Fruit fly (Drosophila melanogaster) whole organism, embryonic: ENCODE results near the gene CG18557.

Experiments used
- ATbp ChIP-seq: fragments of 200-800 bp; sonication (Bioruptor generic); optimal IDR thresholded peaks from 2 replicates; lab custom pipeline; 2017; ENCODE audit warnings: missing biosample characterization, mild to moderate bottlenecking, missing genetic modification characterization, missing genetic modification reagents
- Awh ChIP-seq: fragments of 200-800 bp; sonication (Bioruptor generic); IDR thresholded peaks from 2 replicates; pipeline ENCODE4, ENCODE4 v1.3.6; 2022; ENCODE audit warnings: missing biosample characterization, missing genetic modification characterization
- CG10366 ChIP-seq: fragments of 200-800 bp; sonication (Bioruptor generic); IDR thresholded peaks from 2 replicates; pipeline ENCODE4 v1.3.6; 2022; ENCODE audit warnings: missing biosample characterization, missing genetic modification characterization
- CG11696 ChIP-seq: fragments of 200-800 bp; sonication (Bioruptor generic); IDR thresholded peaks from 2 replicates; pipeline ENCODE4 v1.3.6; 2022; ENCODE audit warnings: missing biosample characterization, missing genetic modification characterization
- CG12391 ChIP-seq: fragments of 200-800 bp; sonication (Bioruptor generic); optimal IDR thresholded peaks from 3 replicates; lab custom pipeline; 2018; ENCODE audit warnings: missing biosample characterization, mild to moderate bottlenecking, missing genetic modification characterization, moderate library complexity
- CG13894 ChIP-seq: fragments of 200-800 bp; sonication (Bioruptor generic); optimal IDR thresholded peaks from 3 replicates; lab custom pipeline; 2018; ENCODE audit warnings: missing biosample characterization, mild to moderate bottlenecking, missing genetic modification characterization, moderate library complexity
- CG15269 ChIP-seq: fragments of 200-800 bp; sonication (Bioruptor generic); optimal IDR thresholded peaks from 2 replicates; lab custom pipeline; 2018; ENCODE audit warnings: missing biosample characterization, mild to moderate bottlenecking, missing genetic modification characterization, moderate library complexity
- CG15601 ChIP-seq: fragments of 200-800 bp; sonication (Bioruptor generic); optimal IDR thresholded peaks from 3 replicates; lab custom pipeline; 2019; ENCODE audit warnings: missing biosample characterization, mild to moderate bottlenecking, missing genetic modification characterization, moderate library complexity
- CG1832 ChIP-seq: fragments of 200-800 bp; sonication (Bioruptor generic); optimal IDR thresholded peaks from 2 replicates; lab custom pipeline; 2017; ENCODE audit warnings: missing biosample characterization, mild to moderate bottlenecking, missing genetic modification characterization, inconsistent platforms
- CG18599 ChIP-seq: fragments of 200-800 bp; sonication (Bioruptor generic); optimal IDR thresholded peaks from 3 replicates; lab custom pipeline; 2017; ENCODE audit warnings: missing biosample characterization, missing genetic modification characterization, mild to moderate bottlenecking, moderate library complexity, missing genetic modification reagents
- CG31365 ChIP-seq: fragments of 200-800 bp; sonication (Bioruptor generic); optimal IDR thresholded peaks from 2 replicates; lab custom pipeline; 2018; ENCODE audit warnings: missing biosample characterization, mild to moderate bottlenecking, missing genetic modification characterization
- CG32772 ChIP-seq: fragments of 200-800 bp; sonication (Bioruptor generic); IDR thresholded peaks from 2 replicates; pipeline ENCODE4 v1.3.6; 2022; ENCODE audit warnings: missing biosample characterization, missing genetic modification characterization
- CG3281 ChIP-seq: fragments of 200-800 bp; sonication (Bioruptor generic); optimal IDR thresholded peaks from 3 replicates; lab custom pipeline; 2017; ENCODE audit warnings: missing biosample characterization, mild to moderate bottlenecking, missing genetic modification characterization
- CG34224 ChIP-seq: fragments of 200-800 bp; sonication (Bioruptor generic); IDR thresholded peaks from 3 replicates; pipeline ENCODE4 v1.3.6; 2022; ENCODE audit warnings: missing biosample characterization, missing genetic modification characterization; ENCODE audit not compliant: partially characterized antibody
- CG6765 ChIP-seq: fragments of 200-800 bp; sonication (Bioruptor generic); optimal IDR thresholded peaks from 3 replicates; lab custom pipeline; 2017; ENCODE audit warnings: missing biosample characterization, mild to moderate bottlenecking, missing genetic modification characterization
- CG8290 ChIP-seq, 3 experiments: fragments of 200-800 bp; sonication (Bioruptor generic); optimal IDR thresholded peaks; 2 replicates each; lab custom pipeline; 2016 to 2019; ENCODE audit warnings: missing biosample characterization in 3 of 3, missing genetic modification characterization in 3 of 3, mild to moderate bottlenecking in 2 of 3, moderate library complexity in 1 of 3
- Dref ChIP-seq: fragments of 200-800 bp; sonication (Bioruptor generic); IDR thresholded peaks from 2 replicates; pipeline ENCODE4 v1.3.6; 2022; ENCODE audit warnings: missing biosample characterization, missing genetic modification characterization
- Fer1 ChIP-seq: fragments of 200-800 bp; sonication (Bioruptor generic); optimal IDR thresholded peaks from 2 replicates; lab custom pipeline; 2017; ENCODE audit warnings: missing biosample characterization, mild to moderate bottlenecking, missing genetic modification characterization
- Gug ChIP-seq: fragments of 200-800 bp; sonication (Bioruptor generic); IDR thresholded peaks from 4 replicates; pipeline ENCODE4 v1.3.6; 2022; ENCODE audit warnings: missing biosample characterization, missing genetic modification characterization
- Hmr ChIP-seq: fragments of 200-800 bp; sonication (Bioruptor generic); optimal IDR thresholded peaks from 3 replicates; lab custom pipeline; 2017; ENCODE audit warnings: mild to moderate bottlenecking, missing biosample characterization, missing genetic modification reagents, missing genetic modification characterization
- Myb ChIP-seq: fragments of 200-800 bp; sonication (Bioruptor generic); optimal IDR thresholded peaks from 2 replicates; lab custom pipeline; 2016; ENCODE audit warnings: missing biosample characterization, missing genetic modification characterization
- PHDP ChIP-seq: fragments of 200-800 bp; sonication (Bioruptor generic); optimal IDR thresholded peaks from 3 replicates; lab custom pipeline; 2018; ENCODE audit warnings: missing biosample characterization, mild to moderate bottlenecking, missing genetic modification characterization, moderate library complexity
- Taf1 ChIP-seq: fragments of 200-800 bp; sonication (Bioruptor generic); IDR thresholded peaks from 2 replicates; pipeline ENCODE4 v1.3.6; 2022; ENCODE audit warnings: missing biosample characterization, missing genetic modification characterization
- amos ChIP-seq: fragments of 200-800 bp; sonication (Bioruptor generic); IDR thresholded peaks from 2 replicates; pipeline ENCODE4 v1.3.6; 2022; ENCODE audit warnings: missing biosample characterization, missing genetic modification characterization; ENCODE audit not compliant: partially characterized antibody
- ci ChIP-seq: fragments of 200-800 bp; sonication (Bioruptor generic); IDR thresholded peaks from 3 replicates; pipeline ENCODE4 v1.3.6; 2022; ENCODE audit warnings: missing biosample characterization, missing genetic modification characterization
- corto ChIP-seq: fragments of 200-800 bp; sonication (Bioruptor generic); optimal IDR thresholded peaks from 2 replicates; lab custom pipeline; 2016; ENCODE audit warnings: missing biosample characterization, mild to moderate bottlenecking, missing genetic modification characterization, moderate library complexity
- fd64A ChIP-seq: fragments of 200-800 bp; sonication (Bioruptor generic); optimal IDR thresholded peaks from 3 replicates; lab custom pipeline; 2018; ENCODE audit warnings: missing biosample characterization, mild to moderate bottlenecking, missing genetic modification characterization
- insv ChIP-seq, 2 experiments: fragments of 200-800 bp; sonication (Bioruptor generic); optimal IDR thresholded peaks; 3 replicates each; lab custom pipeline; 2016 to 2018; ENCODE audit warnings: missing biosample characterization in 2 of 2, missing genetic modification characterization in 2 of 2
- lola ChIP-seq, 3 experiments: fragments of >200 bp in 2 of 3; fragments of 200-800 bp in 1 of 3; sonication (Bioruptor generic) in 1 of 3; optimal IDR thresholded peaks; 2 replicates each; lab custom pipeline; 2017 to 2019; ENCODE audit warnings: missing biosample characterization in 3 of 3, missing genetic modification characterization in 3 of 3, mild to moderate bottlenecking in 1 of 3, moderate library complexity in 1 of 3
- maf-S ChIP-seq: fragments of 200-800 bp; sonication (Bioruptor generic); optimal IDR thresholded peaks from 2 replicates; lab custom pipeline; 2016; ENCODE audit warnings: missing biosample characterization, missing genetic modification characterization
- mirr ChIP-seq: fragments of 200-800 bp; sonication (Bioruptor generic); optimal IDR thresholded peaks from 3 replicates; lab custom pipeline; 2018; ENCODE audit warnings: missing biosample characterization, mild to moderate bottlenecking, missing genetic modification characterization
- pros ChIP-seq: fragments of 200-800 bp; sonication (Bioruptor generic); optimal IDR thresholded peaks from 3 replicates; lab custom pipeline; 2019; ENCODE audit warnings: missing biosample characterization, mild to moderate bottlenecking, missing genetic modification characterization, moderate library complexity
- salm ChIP-seq: fragments of 200-800 bp; sonication (Bioruptor generic); optimal IDR thresholded peaks from 2 replicates; lab custom pipeline; 2018; ENCODE audit warnings: missing biosample characterization, mild to moderate bottlenecking, missing genetic modification characterization
- sima ChIP-seq: fragments of 200-800 bp; sonication (Bioruptor generic); optimal IDR thresholded peaks from 2 replicates; lab custom pipeline; 2016; ENCODE audit warnings: missing biosample characterization, missing genetic modification characterization
- tll ChIP-seq, 2 experiments: fragments of 200-800 bp in 1 of 2; fragments of >200 bp in 1 of 2; sonication (Bioruptor generic) in 1 of 2; optimal IDR thresholded peaks; 2 replicates each; lab custom pipeline; 2017 to 2019; ENCODE audit warnings: missing biosample characterization in 2 of 2, missing genetic modification characterization in 2 of 2, mild to moderate bottlenecking in 1 of 2, moderate library complexity in 1 of 2
- vvl ChIP-seq: fragments of 200-800 bp; sonication (Bioruptor generic); IDR thresholded peaks from 2 replicates; pipeline ENCODE4 v1.3.6; 2022; ENCODE audit warnings: missing biosample characterization, missing genetic modification characterization
- wor ChIP-seq: fragments of 200-800 bp; sonication (Bioruptor generic); IDR thresholded peaks from 2 replicates; pipeline ENCODE4 v1.3.6; 2022; ENCODE audit warnings: missing biosample characterization, missing genetic modification characterization
- zfh1 ChIP-seq: fragments of 200-800 bp; sonication (Bioruptor generic); IDR thresholded peaks from 3 replicates; pipeline ENCODE4 v1.3.6; 2022; ENCODE audit warnings: missing biosample characterization, missing genetic modification characterization

Gene CG18557

DNA sequence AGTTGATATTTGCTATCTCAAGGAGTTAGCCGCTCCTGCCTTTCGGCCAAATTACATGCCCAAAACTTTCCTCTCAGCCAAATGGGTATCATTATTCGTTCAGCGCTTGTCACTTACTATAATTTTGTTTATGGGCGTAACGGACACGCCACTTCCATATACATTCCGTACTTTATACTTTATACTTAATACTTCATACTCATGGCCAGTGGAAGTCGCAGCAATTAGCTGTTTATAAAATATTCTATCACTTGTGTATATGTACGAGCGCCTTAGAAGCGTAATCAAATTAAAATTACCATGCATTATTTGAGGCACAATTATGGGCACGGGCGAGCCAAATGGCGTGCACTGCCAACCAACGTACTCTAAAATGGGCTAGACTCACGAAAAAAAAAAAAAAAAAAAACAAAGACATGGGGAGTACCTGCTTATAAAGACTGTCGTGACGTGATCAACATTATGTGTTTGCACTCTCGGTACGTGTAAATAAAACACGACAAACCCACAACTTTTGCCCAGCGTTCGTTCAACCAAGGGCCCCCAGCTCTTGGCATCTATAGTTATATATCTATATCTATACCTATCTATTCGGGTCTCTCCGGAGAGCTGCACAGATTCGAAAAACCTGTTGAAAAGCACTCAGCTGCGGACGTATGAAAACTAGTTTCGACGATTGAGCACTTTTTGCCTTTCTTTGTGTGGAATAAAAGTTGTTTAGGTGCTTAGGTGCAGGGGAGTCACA, 15.8 kb upstream of the CG18557 start (continued):
- no peak for TF ChIP-seq tll (GFP tag; optimal IDR thresholded peaks at IDR 0.05; lab: Kevin White, UChicago)
- no peak for TF ChIP-seq CG15269
- peak; percentile 12 for TF ChIP-seq salm (tag; lab: Kevin White, UChicago)
- TF ChIP-seq Myb, result no peak
- TF ChIP-seq CG34224, result peak; percentile 21; the same call in 1 of the 3 replicates
- 0 out of 3 replicates have a peak, but pooled peaks have one; percentile 15 for TF ChIP-seq zfh1 (GFP tag; lab: Robert Waterston, UW)
- no peak for TF ChIP-seq CG1832
- TF ChIP-seq corto (GFP tag; lab: Kevin White, UChicago), result no peak
- peak; percentile 99 for TF ChIP-seq CG13894 (tag; lab: Kevin White, UChicago)
- TF ChIP-seq PHDP, result peak; percentile 5
- TF ChIP-seq CG10366 (GFP tag; lab: Robert Waterston, UW), result no peak
- TF ChIP-seq lola (GFP tag; optimal IDR thresholded peaks at IDR 0.05; lab: Kevin White, UChicago), result no peak
- TF ChIP-seq CG3281, result no peak
- TF ChIP-seq CG6765 (GFP tag; lab: Kevin White, UChicago), result no peak
- TF ChIP-seq Gug (GFP tag; lab: Robert Waterston, UW), result no peak
- TF ChIP-seq CG11696 (GFP tag; lab: Robert Waterston, UW), result no peak
- peak; percentile 23 for TF ChIP-seq Hmr (GFP tag; lab: Kevin White, UChicago)
- peak; percentile 39 for TF ChIP-seq fd64A
- no peak for TF ChIP-seq CG12391 (tag; lab: Kevin White, UChicago)
- TF ChIP-seq insv (GFP tag; optimal IDR thresholded peaks at IDR 0.05; lab: Kevin White, UChicago), result no peak
- TF ChIP-seq CG15601 (tag; lab: Kevin White, UChicago), result peak; percentile 47
- TF ChIP-seq wor (GFP tag; lab: Robert Waterston, UW), result no peak
- peak; percentile 25 for TF ChIP-seq CG18599 (GFP tag; lab: Kevin White, UChicago)
- TF ChIP-seq amos (GFP tag; lab: Robert Waterston, UW), result no peak
- no peak for TF ChIP-seq maf-S
- TF ChIP-seq mirr (GFP tag; lab: Kevin White, UChicago), result peak; percentile 52
- TF ChIP-seq Fer1 (GFP tag; lab: Kevin White, UChicago), result peak; percentile 24
- TF ChIP-seq vvl, result peak; percentile 43; the same call in 1 of the 2 replicates
- peak; percentile 30 for TF ChIP-seq CG31365 (tag; lab: Kevin White, UChicago)
- TF ChIP-seq ci, result peak; percentile 77
- TF ChIP-seq CG32772 (GFP tag; lab: Robert Waterston, UW), result 0 out of 2 replicates have a peak, but pooled peaks have one; percentile 25
- TF ChIP-seq ATbp (GFP tag; lab: Kevin White, UChicago), result peak; percentile 37
- no peak for TF ChIP-seq sima (GFP tag; lab: Kevin White, UChicago)
- TF ChIP-seq pros, result no peak
- no peak for TF ChIP-seq Taf1 (GFP tag; lab: Robert Waterston, UW)
- no peak for TF ChIP-seq Awh (GFP tag; lab: Robert Waterston, UW)
- TF ChIP-seq CG8290 (GFP tag; optimal IDR thresholded peaks at IDR 0.05; lab: Kevin White, UChicago), result peak; percentile 49
- TF ChIP-seq CG8290 (tag; optimal IDR thresholded peaks at IDR 0.05; lab: Kevin White, UChicago), result peak; percentile 7 to 9
- no peak for TF ChIP-seq Dref (GFP tag; lab: Robert Waterston, UW)
